Fruit fly (Drosophila melanogaster): ENCODE results near the gene Ugt304A1.

Gene Ugt304A1

DNA sequence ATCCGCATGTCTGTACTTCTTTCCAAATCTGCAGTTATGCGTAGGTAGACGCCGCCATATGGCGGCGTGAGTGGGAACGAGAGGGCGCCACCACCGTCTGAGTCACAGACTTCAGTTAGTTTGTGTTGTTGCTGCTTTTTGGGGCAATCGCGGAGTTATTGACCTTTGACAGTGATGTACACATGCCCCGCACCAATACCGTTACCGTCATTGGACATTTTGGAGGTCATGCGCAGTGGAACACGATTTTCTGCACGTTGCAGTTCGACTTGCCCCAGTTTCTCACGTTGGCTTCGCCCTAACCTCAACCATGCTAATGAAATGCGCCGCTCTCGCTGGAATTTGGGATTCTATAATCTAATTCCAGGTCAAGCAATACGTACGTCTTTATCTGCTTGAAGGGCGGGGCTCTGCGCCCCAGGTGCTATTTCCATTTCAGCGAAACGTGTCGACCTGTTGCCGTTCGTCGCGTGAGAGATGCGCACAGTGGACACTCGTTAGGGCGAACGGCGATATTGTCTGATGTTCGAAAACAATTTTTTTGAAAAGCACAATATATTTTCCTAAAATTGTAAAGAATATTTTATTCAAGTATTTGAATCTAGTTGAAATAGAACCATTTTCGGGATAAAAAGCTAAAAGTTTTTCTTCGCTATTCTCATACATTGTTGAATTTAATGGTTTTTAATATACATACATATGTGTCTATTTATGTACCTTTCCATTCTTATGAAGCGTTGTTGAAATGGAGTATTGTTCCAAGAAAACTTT is 36.3 kb upstream of the Ugt304A1 start (continued):
- TF ChIP-seq CG10321 (GFP tag; IDR thresholded peaks at IDR 0.05) (peak; percentile 5; the same call in 1 of the 2 replicates), Ravus (GFP tag; IDR thresholded peaks at IDR 0.05) (peak; percentile 33), eve (GFP tag; optimal IDR thresholded peaks at IDR 0.05) (no peak), unpg (GFP tag; optimal IDR thresholded peaks at IDR 0.05) (peak; percentile 65), Doc3 (GFP tag; IDR thresholded peaks at IDR 0.05; ENCODE audit: partially characterized antibody) (no peak; the same call in 2 of the 3 replicates), CG6683 (GFP tag; optimal IDR thresholded peaks at IDR 0.05) (no peak), CG18262 (tag; optimal IDR thresholded peaks at IDR 0.05) (peak; percentile 61), CG43689 (GFP tag; IDR thresholded peaks at IDR 0.05) (no peak), CG3847 (GFP tag; IDR thresholded peaks at IDR 0.05) (peak; percentile 56), CG6272 (GFP tag; IDR thresholded peaks at IDR 0.05) (peak; percentile 54; the same call in 1 of the 2 replicates), D19B (GFP tag; optimal IDR thresholded peaks at IDR 0.05) (peak; percentile 57), hth (optimal IDR thresholded peaks at IDR 0.05) (no peak), gt (GFP tag; IDR thresholded peaks at IDR 0.05) (peak; percentile 33; the same call in 1 of the 2 replicates), Asciz (GFP tag; optimal IDR thresholded peaks at IDR 0.05) (peak; percentile 73), Ssrp (tag; optimal IDR thresholded peaks at IDR 0.05) (peak; percentile 62), Fer3 (tag; optimal IDR thresholded peaks at IDR 0.05) (peak; percentile 82), usp (GFP tag; optimal IDR thresholded peaks at IDR 0.05) (no peak), bowl (GFP tag; IDR thresholded peaks at IDR 0.05) (peak; percentile 63), NFAT (GFP tag; IDR thresholded peaks at IDR 0.05) (peak; percentile 87), CG2875 (GFP tag; optimal IDR thresholded peaks at IDR 0.05) (peak; percentile 31), CG10959 (GFP tag; IDR thresholded peaks at IDR 0.05) (no peak), CG1233 (GFP tag; optimal IDR thresholded peaks at IDR 0.05) (peak; percentile 56), Dek (tag; optimal IDR thresholded peaks at IDR 0.05) (peak; percentile 64), CG4360 (GFP tag; IDR thresholded peaks at IDR 0.05) (peak; percentile 73), CG13287 (GFP tag; IDR thresholded peaks at IDR 0.05; ENCODE audit: partially characterized antibody) (no peak; the same call in 1 of the 2 replicates), CG7786 (GFP tag; optimal IDR thresholded peaks at IDR 0.05) (peak; percentile 70), dysf (GFP tag; IDR thresholded peaks at IDR 0.05) (peak; percentile 82), cas (GFP tag; IDR thresholded peaks at IDR 0.05) (peak; percentile 44; the same call in 1 of the 2 replicates), bab2 (GFP tag; optimal IDR thresholded peaks at IDR 0.05) (peak; percentile 68), CG3995 (GFP tag; optimal IDR thresholded peaks at IDR 0.05) (peak; percentile 2), MBD-R2 (GFP tag; IDR thresholded peaks at IDR 0.05) (no peak; the same call in 1 of the 2 replicates), CG10274 (GFP tag; optimal IDR thresholded peaks at IDR 0.05) (peak; percentile 33), cad (GFP tag; optimal IDR thresholded peaks at IDR 0.05) (no peak), slp2 (GFP tag; optimal IDR thresholded peaks at IDR 0.05) (peak; percentile 25), CoRest (tag; optimal IDR thresholded peaks at IDR 0.05) (peak; percentile 79), toy (GFP tag; IDR thresholded peaks at IDR 0.05) (peak; percentile 35; the same call in 1 of the 2 replicates), ewg (GFP tag; optimal IDR thresholded peaks at IDR 0.05) (peak; percentile 95), wdn (GFP tag; IDR thresholded peaks at IDR 0.05) (peak; percentile 57), cg (GFP tag; optimal IDR thresholded peaks at IDR 0.05) (peak; percentile 23), Hr78 (GFP tag; optimal IDR thresholded peaks at IDR 0.05) (peak in 1 of 2 experiments; percentile 97), CG10543 (GFP tag; optimal IDR thresholded peaks at IDR 0.05) (peak; percentile 84), nerfin-2 (GFP tag; IDR thresholded peaks at IDR 0.05; ENCODE audit: partially characterized antibody) (no peak), crc (GFP tag; optimal IDR thresholded peaks at IDR 0.05) (peak; percentile 41), B-H1 (GFP tag; IDR thresholded peaks at IDR 0.05) (peak; percentile 65; the same call in 2 of the 3 replicates), cato (GFP tag; optimal IDR thresholded peaks at IDR 0.05; ENCODE audit: borderline replicate concordance) (peak; percentile 6), lmd (GFP tag; IDR thresholded peaks at IDR 0.05) (peak; percentile 81), H2.0 (GFP tag; IDR thresholded peaks at IDR 0.05) (peak; percentile 64), Stat92E (GFP tag; optimal IDR thresholded peaks at IDR 0.05) (no peak), stc (GFP tag; IDR thresholded peaks at IDR 0.05) (peak; percentile 67)
